Worm (Caenorhabditis elegans) whole organism, mixed stage, embryonic: ENCODE measurements around the gene gba-1.

Experiments used
- bed-3 ChIP-seq: fragments of 200-800 bp; sonication (Bioruptor generic); optimal IDR thresholded peaks from 3 replicates; lab custom pipeline; 2018; ENCODE audit warnings: mild to moderate bottlenecking, missing genetic modification characterization, moderate library complexity, missing compliant biosample characterization
- blmp-1 ChIP-seq: fragments of 150-350 bp; optimal IDR thresholded peaks from 2 replicates; lab custom pipeline; 2014; ENCODE audit warnings: missing biosample characterization, missing genetic modification characterization
- ceh-39 ChIP-seq: fragments of 150-350 bp; optimal IDR thresholded peaks from 2 replicates; lab custom pipeline; 2014; ENCODE audit warnings: missing biosample characterization, missing genetic modification characterization
- ceh-83 ChIP-seq: fragments of 200-800 bp; sonication (Bioruptor generic); optimal IDR thresholded peaks from 2 replicates; lab custom pipeline; 2018; ENCODE audit warnings: mild to moderate bottlenecking, missing genetic modification characterization, missing compliant biosample characterization
- ces-1 ChIP-seq: fragments of 150-350 bp; optimal IDR thresholded peaks from 2 replicates; lab custom pipeline; 2014; ENCODE audit warnings: missing biosample characterization, missing genetic modification reagents, missing genetic modification characterization
- cnd-1 ChIP-seq: fragments of 200-800 bp; sonication (Bioruptor generic); optimal IDR thresholded peaks from 2 replicates; lab custom pipeline; 2018; ENCODE audit warnings: mild to moderate bottlenecking, missing genetic modification characterization, missing compliant biosample characterization
- drap-1 ChIP-seq: fragments of 200-800 bp; sonication (Bioruptor generic); optimal IDR thresholded peaks from 3 replicates; lab custom pipeline; 2018; ENCODE audit warnings: mild to moderate bottlenecking, missing genetic modification characterization, missing compliant biosample characterization
- elt-3 ChIP-seq: fragments of 150-350 bp; optimal IDR thresholded peaks from 2 replicates; lab custom pipeline; 2014; ENCODE audit warnings: missing biosample characterization, missing genetic modification characterization
- flh-1 ChIP-seq: fragments of 200-800 bp; sonication (Bioruptor generic); optimal IDR thresholded peaks from 2 replicates; lab custom pipeline; 2018; ENCODE audit warnings: mild to moderate bottlenecking, missing genetic modification characterization, moderate library complexity, missing compliant biosample characterization
- ham-2 ChIP-seq: fragments of 200-800 bp; sonication (Bioruptor generic); optimal IDR thresholded peaks from 2 replicates; lab custom pipeline; 2018; ENCODE audit warnings: mild to moderate bottlenecking, missing genetic modification characterization, missing compliant biosample characterization
- hlh-1 ChIP-seq: fragments of 150-350 bp; optimal IDR thresholded peaks from 2 replicates; lab custom pipeline; 2014; ENCODE audit warnings: missing biosample characterization, missing genetic modification reagents, missing genetic modification characterization
- lin-13 ChIP-seq: fragments of 150-350 bp; optimal IDR thresholded peaks from 2 replicates; lab custom pipeline; 2014; ENCODE audit warnings: missing biosample characterization, missing genetic modification characterization
- lin-32 ChIP-seq: fragments of 200-800 bp; sonication (Bioruptor generic); optimal IDR thresholded peaks from 2 replicates; lab custom pipeline; 2018; ENCODE audit warnings: mild to moderate bottlenecking, missing genetic modification characterization, missing compliant biosample characterization
- lsy-2 ChIP-seq: fragments of 150-350 bp; optimal IDR thresholded peaks from 2 replicates; lab custom pipeline; 2014; ENCODE audit warnings: missing biosample characterization, missing genetic modification characterization
- mab-5 ChIP-seq: fragments of 150-350 bp; optimal IDR thresholded peaks from 2 replicates; lab custom pipeline; 2014; ENCODE audit warnings: missing biosample characterization, missing genetic modification characterization
- mep-1 ChIP-seq: fragments of 150-350 bp; optimal IDR thresholded peaks from 2 replicates; lab custom pipeline; 2017; ENCODE audit warnings: missing biosample characterization, missing genetic modification reagents, missing genetic modification characterization, inconsistent platforms
- mls-2 ChIP-seq: sonication (generic microtip); optimal IDR thresholded peaks from 2 replicates; lab custom pipeline; 2016; ENCODE audit warnings: mild to moderate bottlenecking, missing genetic modification characterization, moderate library complexity, missing compliant biosample characterization
- nhr-12 ChIP-seq: fragments of 150-350 bp; optimal IDR thresholded peaks from 2 replicates; lab custom pipeline; 2014; ENCODE audit warnings: missing biosample characterization, missing genetic modification characterization
- nhr-28 ChIP-seq: fragments of 150-350 bp; optimal IDR thresholded peaks from 2 replicates; lab custom pipeline; 2014; ENCODE audit warnings: missing biosample characterization, missing genetic modification characterization
- pha-4 ChIP-seq: fragments of 150-350 bp; optimal IDR thresholded peaks from 2 replicates; lab custom pipeline; 2018; ENCODE audit warnings: missing biosample characterization, missing genetic modification reagents, missing genetic modification characterization
- snpc-4 ChIP-seq: fragments of 150-350 bp; optimal IDR thresholded peaks from 2 replicates; lab custom pipeline; 2014; ENCODE audit warnings: missing biosample characterization, missing genetic modification characterization
- sptf-1 ChIP-seq: sonication (generic microtip); optimal IDR thresholded peaks from 2 replicates; lab custom pipeline; 2017; ENCODE audit warnings: mild to moderate bottlenecking, missing genetic modification characterization, moderate library complexity, missing compliant biosample characterization
- tbx-8 ChIP-seq: fragments of 200-800 bp; sonication (Bioruptor generic); optimal IDR thresholded peaks from 2 replicates; lab custom pipeline; 2018; ENCODE audit warnings: mild to moderate bottlenecking, missing genetic modification characterization, moderate library complexity, missing compliant biosample characterization
- unc-120 ChIP-seq: sonication (generic microtip); optimal IDR thresholded peaks from 2 replicates; lab custom pipeline; 2017; ENCODE audit warnings: missing genetic modification characterization, missing compliant biosample characterization; ENCODE audit not compliant: poor library complexity, severe bottlenecking
- unc-62 ChIP-seq: fragments of 150-350 bp; optimal IDR thresholded peaks from 2 replicates; lab custom pipeline; 2014; ENCODE audit warnings: missing biosample characterization, missing genetic modification reagents, missing genetic modification characterization
- ztf-11 ChIP-seq: fragments of 150-350 bp; optimal IDR thresholded peaks from 2 replicates; lab custom pipeline; 2014; ENCODE audit warnings: missing biosample characterization, missing genetic modification characterization

The gba-1 gene

ce11 chrII:2168374-2168773 lies 8.2 kb upstream of the gba-1 start, which contains the start of gene fbxb-38:
TSS of gene fbxb-38 (minus strand) at chrII:2168763.
- TF ChIP-seq nhr-28 (tag; lab: Kevin White, UChicago) (no peak), mab-5 (tag; lab: Kevin White, UChicago) (no peak), ham-2 (GFP tag; lab: Kevin White, UChicago) (no peak), ces-1 (no peak), mep-1 (no peak), unc-120 (tag; lab: Kevin White, UChicago) (no peak), bed-3 (no peak), mls-2 (tag; lab: Kevin White, UChicago) (no peak), nhr-12 (tag; lab: Kevin White, UChicago) (no peak), unc-62 (no peak), snpc-4 (tag; lab: Kevin White, UChicago) (no peak), lin-13 (no peak), elt-3 (tag; lab: Kevin White, UChicago) (no peak), lsy-2 (tag; lab: Kevin White, UChicago) (no peak), cnd-1 (tag; lab: Kevin White, UChicago) (no peak), lin-32 (GFP tag; lab: Kevin White, UChicago) (no peak), blmp-1 (tag; lab: Kevin White, UChicago) (no peak), sptf-1 (tag; lab: Kevin White, UChicago) (no peak), ceh-39 (no peak)

ce11 chrII:2170085-2170484 lies 6.5 kb upstream of the gba-1 start, which contains the start of gene C33C12.12:
TSS of gene C33C12.12 (minus strand) at chrII:2170185.
- no peak for TF ChIP-seq pha-4 (tag; lab: Kevin White, UChicago)
- no peak for TF ChIP-seq ceh-83 (GFP tag; lab: Kevin White, UChicago)

ce11 chrII:2175367-2175766 lies 1.2 kb upstream of the gba-1 start, which contains the start of gene C33C12.7:
TSS of gene C33C12.7 (minus strand) at chrII:2175467.
- no peak for TF ChIP-seq nhr-28 (tag; lab: Kevin White, UChicago)
- TF ChIP-seq ceh-83 (GFP tag; lab: Kevin White, UChicago) = no peak
- no peak for TF ChIP-seq pha-4 (tag; lab: Kevin White, UChicago)
- TF ChIP-seq blmp-1 (tag; lab: Kevin White, UChicago) = no peak
- no peak for TF ChIP-seq hlh-1 (tag; lab: Kevin White, UChicago)
- no peak for TF ChIP-seq drap-1
- no peak for TF ChIP-seq flh-1
- no peak for TF ChIP-seq snpc-4 (tag; lab: Kevin White, UChicago)
- TF ChIP-seq elt-3 (tag; lab: Kevin White, UChicago) = no peak
- TF ChIP-seq ztf-11 (tag; lab: Kevin White, UChicago) = no peak
- no peak for TF ChIP-seq bed-3

ce11 chrII:2177735-2178134 lies 1.2 kb downstream of the gba-1 start:
- TF ChIP-seq lin-32 (GFP tag; lab: Kevin White, UChicago) (no peak), ztf-11 (tag; lab: Kevin White, UChicago) (no peak), nhr-28 (tag; lab: Kevin White, UChicago) (no peak), blmp-1 (tag; lab: Kevin White, UChicago) (no peak), nhr-12 (tag; lab: Kevin White, UChicago) (no peak), ceh-83 (GFP tag; lab: Kevin White, UChicago) (no peak), pha-4 (tag; lab: Kevin White, UChicago) (no peak), ham-2 (GFP tag; lab: Kevin White, UChicago) (no peak)

- TF ChIP-seq mep-1 = no peak
- TF ChIP-seq bed-3 = no peak
- TF ChIP-seq tbx-8 (GFP tag; lab: Kevin White, UChicago) = no peak
- TF ChIP-seq ceh-83 (GFP tag; lab: Kevin White, UChicago) = no peak
- no peak for TF ChIP-seq lin-13
- TF ChIP-seq unc-120 (tag; lab: Kevin White, UChicago) = no peak
- TF ChIP-seq pha-4 (tag; lab: Kevin White, UChicago) = no peak
- TF ChIP-seq mls-2 (tag; lab: Kevin White, UChicago) = no peak
- TF ChIP-seq lin-32 (GFP tag; lab: Kevin White, UChicago) = no peak
Observed at ce11 chrII:2186329-2186728, 9.8 kb downstream of the gba-1 start, which contains the start of gene gba-2. TSS of gene gba-2 (minus strand) at chrII:2186434.

- TF ChIP-seq pha-4 (tag; lab: Kevin White, UChicago) (no peak), lsy-2 (tag; lab: Kevin White, UChicago) (peak; percentile 64)
Observed at ce11 chrII:2186730-2187129, 10.2 kb downstream of the gba-1 start.
